Worm (Caenorhabditis elegans): ENCODE measurements around the gene dhs-12.
A peak's percentile ranks its signal among the peaks of the same experiment; 100 is the strongest.

dhs-12 gene

DNA sequence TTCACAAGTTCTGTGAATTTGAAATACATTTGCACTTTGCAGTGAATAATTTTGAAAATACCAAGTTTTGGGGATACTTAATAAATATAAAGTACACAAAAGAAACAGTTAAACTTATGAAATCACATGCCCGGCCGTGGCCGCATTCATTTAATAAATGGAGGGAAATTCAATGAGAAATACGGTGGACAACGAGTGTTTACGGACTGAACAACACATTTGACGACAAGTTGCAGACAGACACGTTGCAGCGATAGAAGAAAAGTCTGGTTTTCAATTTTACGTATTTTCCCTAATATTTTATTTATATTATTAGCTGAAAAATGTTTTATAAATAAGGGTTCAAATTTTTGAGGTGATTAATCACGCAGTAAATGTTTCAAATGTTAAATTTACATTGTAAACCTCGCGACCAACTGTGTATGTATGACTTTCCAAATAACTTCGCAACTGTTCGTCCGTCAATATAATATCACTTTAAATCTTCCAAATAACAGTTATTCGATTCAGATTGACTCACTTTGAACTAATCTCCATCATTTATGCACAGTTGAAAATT, 9.3 kb downstream of the dhs-12 start, which contains the start of gene copg-1 (continued):
- TF ChIP-seq mep-1 (tag; optimal IDR thresholded peaks at IDR 0.05): peak; percentile 91
- TF ChIP-seq vab-15 (tag; optimal IDR thresholded peaks at IDR 0.05): no peak
- TF ChIP-seq fkh-10 (GFP tag; optimal IDR thresholded peaks at IDR 0.05): no peak
- TF ChIP-seq ceh-88 (GFP tag; IDR thresholded peaks at IDR 0.05): no peak
- TF ChIP-seq hlh-17 (GFP tag; optimal IDR thresholded peaks at IDR 0.05; ENCODE audit: borderline replicate concordance): no peak
- peak; percentile 4 for TF ChIP-seq aly-2 (tag; optimal IDR thresholded peaks at IDR 0.05)
- TF ChIP-seq F16B12.6 (tag; optimal IDR thresholded peaks at IDR 0.05): peak; percentile 91
- peak; percentile 48 for TF ChIP-seq nhr-85 (tag)
- no peak for TF ChIP-seq lin-15B (tag; optimal IDR thresholded peaks at IDR 0.05)
- no peak for TF ChIP-seq mab-9 (GFP tag; IDR thresholded peaks at IDR 0.05)
- peak; percentile 33 for TF ChIP-seq irx-1 (tag; optimal IDR thresholded peaks at IDR 0.05)
- TF ChIP-seq nhr-71 (tag; optimal IDR thresholded peaks at IDR 0.05): peak; percentile 65
- no peak for TF ChIP-seq lin-39 (tag; optimal IDR thresholded peaks at IDR 0.05)
- TF ChIP-seq snu-23 (GFP tag; optimal IDR thresholded peaks at IDR 0.05): peak; percentile 66
- TF ChIP-seq unc-86 (tag; optimal IDR thresholded peaks at IDR 0.05): peak; percentile 50
- TF ChIP-seq egl-27 (tag; optimal IDR thresholded peaks at IDR 0.05): no peak
- TF ChIP-seq nhr-47 (tag; optimal IDR thresholded peaks at IDR 0.05): peak; percentile 67
- peak; percentile 5 for TF ChIP-seq nhr-77 (tag; optimal IDR thresholded peaks at IDR 0.05)
- no peak for TF ChIP-seq ztf-11 (tag; optimal IDR thresholded peaks at IDR 0.05)
- TF ChIP-seq C16A3.4 (tag; optimal IDR thresholded peaks at IDR 0.05): peak; percentile 35
- peak; percentile 49 for TF ChIP-seq swsn-7 (tag; optimal IDR thresholded peaks at IDR 0.05)
- TF ChIP-seq lin-35 (GFP tag; optimal IDR thresholded peaks at IDR 0.05): peak; percentile 64 to 74
- no peak for TF ChIP-seq fkh-4 (tag; optimal IDR thresholded peaks at IDR 0.05; ENCODE audit: borderline replicate concordance)
- no peak for TF ChIP-seq unc-62 (GFP tag; optimal IDR thresholded peaks at IDR 0.05)
- TF ChIP-seq alr-1 (tag; optimal IDR thresholded peaks at IDR 0.05; ENCODE audit: borderline replicate concordance): no peak
- no peak for TF ChIP-seq egl-13 (tag; optimal IDR thresholded peaks at IDR 0.05)
- TF ChIP-seq tbx-2 (tag; optimal IDR thresholded peaks at IDR 0.05): peak; percentile 51
- TF ChIP-seq pag-3 (tag; optimal IDR thresholded peaks at IDR 0.05; ENCODE audit: borderline replicate concordance, insufficient read depth): no peak
- no peak for TF ChIP-seq hlh-4 (tag; optimal IDR thresholded peaks at IDR 0.05)
- TF ChIP-seq isw-1 (GFP tag; IDR thresholded peaks at IDR 0.05): peak; percentile 34
- TF ChIP-seq nhr-11 (tag; optimal IDR thresholded peaks at IDR 0.05): no peak
- no peak for TF ChIP-seq sox-4 (tag; optimal IDR thresholded peaks at IDR 0.05)
- TF ChIP-seq elt-2 (tag; optimal IDR thresholded peaks at IDR 0.05): no peak
- TF ChIP-seq xbp-1 (tag; optimal IDR thresholded peaks at IDR 0.05): peak; percentile 57
- TF ChIP-seq elt-3 (tag; optimal IDR thresholded peaks at IDR 0.05): peak in 2 of 6 experiments; percentile 37 to 62
- peak in 2 of 3 experiments; percentile 15 to 42 for TF ChIP-seq ceh-82 (tag; optimal IDR thresholded peaks at IDR 0.05)
- TF ChIP-seq nhr-84 (tag; optimal IDR thresholded peaks at IDR 0.05): no peak
- TF ChIP-seq nhr-237 (tag; optimal IDR thresholded peaks at IDR 0.05): no peak
- peak; percentile 28 for TF ChIP-seq fkh-8 (tag; optimal IDR thresholded peaks at IDR 0.05)

DNA sequence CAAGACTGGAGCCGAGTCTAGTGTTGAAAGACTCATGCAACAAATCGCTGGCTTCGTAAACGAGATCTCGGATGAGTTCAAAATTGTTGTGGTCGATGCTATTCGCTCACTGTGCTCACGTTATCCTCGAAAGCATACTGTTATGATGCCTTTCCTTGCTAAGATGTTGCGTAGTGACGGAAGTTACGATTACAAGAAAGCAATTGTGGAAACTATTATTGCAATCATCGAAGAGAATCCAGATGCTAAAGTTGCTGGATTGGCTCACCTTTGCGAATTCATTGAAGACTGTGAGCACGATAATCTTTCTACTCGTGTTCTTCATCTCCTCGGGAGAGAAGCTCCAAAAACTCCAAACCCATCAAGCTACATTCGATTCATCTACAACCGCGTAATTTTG, 11.2 kb downstream of the dhs-12 start:
- no peak for TF ChIP-seq F16B12.6 (tag; optimal IDR thresholded peaks at IDR 0.05)
- TF ChIP-seq isw-1 (GFP tag; IDR thresholded peaks at IDR 0.05): no peak
- TF ChIP-seq elt-2 (tag; optimal IDR thresholded peaks at IDR 0.05): no peak
- TF ChIP-seq efl-1 (optimal IDR thresholded peaks at IDR 0.05): no peak
- peak in 1 of 2 experiments; percentile 88 for TF ChIP-seq efl-1 (GFP tag; optimal IDR thresholded peaks at IDR 0.05 in 1 of 2)
